Worm (Caenorhabditis elegans) whole organism, L1 larva: ENCODE results near the gene sri-10.

ENCODE experiments used
- ceh-82 ChIP-seq, 3 experiments: fragments of 150-350 bp in 1 of 3; sonication (generic microtip) in 2 of 3; optimal IDR thresholded peaks; 2 replicates each; lab custom pipeline; 2014 to 2017; ENCODE audit warnings: missing biosample characterization in 3 of 3, missing genetic modification characterization in 3 of 3
- unc-62 ChIP-seq: fragments of 150-350 bp; optimal IDR thresholded peaks from 2 replicates; lab custom pipeline; 2014; ENCODE audit warnings: missing biosample characterization, missing genetic modification reagents, missing genetic modification characterization

DNA sequence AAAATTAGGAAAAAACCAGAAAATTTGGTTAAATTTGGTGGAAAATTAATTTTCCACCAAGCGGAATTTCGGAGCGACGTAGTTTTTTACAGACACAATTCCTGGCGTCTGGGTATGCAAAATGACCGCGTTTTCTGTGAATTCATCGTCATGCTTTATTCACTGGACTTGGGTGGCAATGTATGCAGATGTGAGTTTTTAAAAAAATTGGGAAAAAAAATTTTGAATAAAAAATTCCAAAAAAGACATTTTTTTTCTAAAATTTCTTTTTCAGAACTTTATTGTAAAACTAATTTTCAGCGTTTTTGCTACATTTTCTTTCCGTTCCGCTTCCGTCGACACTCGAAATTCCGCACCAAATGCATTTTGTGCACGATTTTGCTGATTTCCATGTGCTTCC, 5.1 kb upstream of the sri-10 start, which contains the start of gene C54E10.7:
- no peak for TF ChIP-seq unc-62
- no peak for TF ChIP-seq ceh-82 (tag; optimal IDR thresholded peaks at IDR 0.05; lab: Kevin White, UChicago)
